Worm (Caenorhabditis elegans) whole organism, L4 larva: ENCODE data around the gene cyn-16.

Experiments used
- D1046.2 ChIP-seq: fragments of 200-800 bp; sonication (Bioruptor generic); IDR thresholded peaks from 2 replicates; pipeline ENCODE4 v1.3.6; 2022; ENCODE audit warnings: missing genetic modification characterization, missing compliant biosample characterization
- F49E8.2 ChIP-seq: sonication (generic microtip); optimal IDR thresholded peaks from 2 replicates; lab custom pipeline; 2016; ENCODE audit warnings: missing compliant biosample characterization, mild to moderate bottlenecking, missing genetic modification characterization, borderline replicate concordance
- R02D3.7 ChIP-seq: fragments of 150-350 bp; sonication (generic microtip); optimal IDR thresholded peaks from 3 replicates; lab custom pipeline; 2014; ENCODE audit warnings: missing biosample characterization, missing genetic modification characterization
- T20F7.1 ChIP-seq: fragments of 200-800 bp; sonication (Bioruptor generic); optimal IDR thresholded peaks from 2 replicates; lab custom pipeline; 2018; ENCODE audit warnings: mild to moderate bottlenecking, missing genetic modification characterization, missing compliant biosample characterization
- ZK546.5 ChIP-seq, 2 experiments: sonication (generic microtip); optimal IDR thresholded peaks; 2 replicates each; lab custom pipeline; 2017; ENCODE audit warnings: missing biosample characterization in 2 of 2, missing genetic modification characterization in 2 of 2
- aha-1 ChIP-seq: fragments of 150-350 bp; peaks from one replicate; lab custom pipeline; 2014; ENCODE audit warnings: missing biosample characterization, missing genetic modification characterization
- ama-1 ChIP-seq: fragments of 150-350 bp; optimal IDR thresholded peaks from 2 replicates; lab custom pipeline; 2014; ENCODE audit warnings: inconsistent platforms, mixed read lengths
- arid-1 ChIP-seq: fragments of 200-800 bp; sonication (Bioruptor generic); conservative IDR thresholded peaks from 2 replicates; pipeline ENCODE4 v1.3.6; 2022; ENCODE audit warnings: missing genetic modification reagents, missing genetic modification characterization, missing compliant biosample characterization
- attf-4 ChIP-seq: sonication (generic microtip); optimal IDR thresholded peaks from 3 replicates; lab custom pipeline; 2017; ENCODE audit warnings: missing biosample characterization, missing genetic modification characterization
- ceh-62 ChIP-seq: sonication (generic microtip); optimal IDR thresholded peaks from 2 replicates; lab custom pipeline; 2017; ENCODE audit warnings: missing biosample characterization, missing genetic modification characterization
- ces-1 ChIP-seq: fragments of 150-350 bp; sonication (generic microtip); optimal IDR thresholded peaks from 4 replicates; lab custom pipeline; 2014; ENCODE audit warnings: missing biosample characterization, missing genetic modification reagents, missing genetic modification characterization
- cey-2 ChIP-seq: sonication (generic microtip); optimal IDR thresholded peaks from 3 replicates; lab custom pipeline; 2017; ENCODE audit warnings: missing genetic modification characterization, mild to moderate bottlenecking, missing compliant biosample characterization, antibody characterized with exemption, borderline replicate concordance; ENCODE audit not compliant: insufficient read depth
- daf-19 ChIP-seq: fragments of 200-800 bp; sonication (Bioruptor generic); conservative IDR thresholded peaks from 2 replicates; pipeline ENCODE4 v1.3.6; 2022; ENCODE audit warnings: missing genetic modification characterization, missing compliant biosample characterization
- daf-8 ChIP-seq: fragments of 200-800 bp; sonication (Bioruptor generic); IDR thresholded peaks from 2 replicates; pipeline ENCODE4 v1.3.6; 2022; ENCODE audit warnings: missing genetic modification characterization, missing compliant biosample characterization
- dmd-8 ChIP-seq: fragments of 200-800 bp; sonication (Bioruptor generic); IDR thresholded peaks from 2 replicates; pipeline ENCODE4 v1.3.6; 2022; ENCODE audit warnings: missing genetic modification characterization, missing compliant biosample characterization
- dmd-9 ChIP-seq: fragments of 200-800 bp; sonication (Bioruptor generic); IDR thresholded peaks from 2 replicates; pipeline ENCODE4 v1.3.6; 2022; ENCODE audit warnings: missing genetic modification reagents, missing genetic modification characterization, missing compliant biosample characterization
- egl-27 ChIP-seq: sonication (generic microtip); optimal IDR thresholded peaks from 3 replicates; lab custom pipeline; 2017; ENCODE audit warnings: missing biosample characterization, missing genetic modification reagents, missing genetic modification characterization
- egl-43 ChIP-seq: fragments of 200-800 bp; sonication (Bioruptor generic); IDR thresholded peaks from 2 replicates; pipeline ENCODE4 v1.3.6; 2022; ENCODE audit warnings: missing genetic modification reagents, missing genetic modification characterization, missing compliant biosample characterization
- fkh-10 ChIP-seq: fragments of 150-350 bp; optimal IDR thresholded peaks from 2 replicates; lab custom pipeline; 2014; ENCODE audit warnings: missing biosample characterization, missing genetic modification reagents, missing genetic modification characterization
- fos-1 ChIP-seq: fragments of 150-350 bp; optimal IDR thresholded peaks from 2 replicates; lab custom pipeline; 2014; ENCODE audit warnings: missing biosample characterization, missing genetic modification characterization
- hlh-30 ChIP-seq: sonication (generic microtip); optimal IDR thresholded peaks from 2 replicates; lab custom pipeline; 2017; ENCODE audit warnings: antibody characterized with exemption, mild to moderate bottlenecking, missing genetic modification characterization, missing compliant biosample characterization; ENCODE audit not compliant: insufficient read depth
- hmg-1.1 ChIP-seq: fragments of 200-800 bp; sonication (Bioruptor generic); IDR thresholded peaks from 2 replicates; pipeline ENCODE4 v1.3.6; 2022; ENCODE audit warnings: missing genetic modification reagents, missing genetic modification characterization, missing compliant biosample characterization
- lin-29 ChIP-seq: fragments of 200-800 bp; sonication (Bioruptor generic); IDR thresholded peaks from 2 replicates; pipeline ENCODE4 v1.3.6; 2022; ENCODE audit warnings: missing genetic modification reagents, missing genetic modification characterization, missing compliant biosample characterization
- lir-3 ChIP-seq: sonication (generic microtip); optimal IDR thresholded peaks from 2 replicates; lab custom pipeline; 2016; ENCODE audit warnings: mild to moderate bottlenecking, missing genetic modification characterization, missing compliant biosample characterization
- lsy-2 ChIP-seq, 2 experiments: fragments of 150-350 bp in 1 of 2; sonication (generic microtip) in 1 of 2; optimal IDR thresholded peaks; 2 replicates each; lab custom pipeline; 2014 to 2017; ENCODE audit warnings: missing biosample characterization in 2 of 2, missing genetic modification characterization in 2 of 2
- madf-5 ChIP-seq, 2 experiments: fragments of 200-800 bp; sonication (Bioruptor generic); IDR thresholded peaks; 2 replicates each; pipeline ENCODE4 v1.3.6; 2022; ENCODE audit warnings: missing compliant biosample characterization in 2 of 2, missing genetic modification characterization in 2 of 2
- mep-1 ChIP-seq: fragments of 150-350 bp; sonication (generic microtip); optimal IDR thresholded peaks from 3 replicates; lab custom pipeline; 2014; ENCODE audit warnings: missing biosample characterization, missing genetic modification characterization
- mes-2 ChIP-seq: sonication (generic microtip); optimal IDR thresholded peaks from 2 replicates; lab custom pipeline; 2016; ENCODE audit warnings: missing genotype, mild to moderate bottlenecking, missing genetic modification characterization, missing compliant biosample characterization; ENCODE audit not compliant: poor library complexity, severe bottlenecking
- nhr-102 ChIP-seq: sonication (generic microtip); optimal IDR thresholded peaks from 2 replicates; lab custom pipeline; 2016; ENCODE audit warnings: mild to moderate bottlenecking, missing genetic modification characterization, moderate library complexity, missing compliant biosample characterization
- nhr-111 ChIP-seq: fragments of 200-800 bp; sonication (Bioruptor generic); optimal IDR thresholded peaks from 2 replicates; lab custom pipeline; 2018; ENCODE audit warnings: mild to moderate bottlenecking, missing genetic modification characterization, missing compliant biosample characterization
- nhr-28 ChIP-seq: fragments of 150-350 bp; optimal IDR thresholded peaks from 2 replicates; lab custom pipeline; 2014; ENCODE audit warnings: missing biosample characterization, missing genetic modification characterization
- nhr-41 ChIP-seq: fragments of 200-800 bp; sonication (Bioruptor generic); IDR thresholded peaks from 2 replicates; pipeline ENCODE4 v1.3.6; 2022; ENCODE audit warnings: missing genetic modification reagents, missing genetic modification characterization, missing compliant biosample characterization
- nhr-48 ChIP-seq: sonication (generic microtip); optimal IDR thresholded peaks from 2 replicates; lab custom pipeline; 2016; ENCODE audit warnings: mild to moderate bottlenecking, missing genetic modification characterization, missing compliant biosample characterization
- nhr-76 ChIP-seq: fragments of 150-350 bp; optimal IDR thresholded peaks from 2 replicates; lab custom pipeline; 2014; ENCODE audit warnings: missing biosample characterization, missing genetic modification characterization
- pha-4 ChIP-seq, 2 experiments: fragments of 150-350 bp in 1 of 2; fragments of 200-800 bp in 1 of 2; sonication (Bioruptor generic) in 1 of 2; IDR thresholded peaks in 1 of 2; optimal IDR thresholded peaks in 1 of 2; 2 replicates each; pipeline versions ENCODE4 v1.3.6 to Lab custom; 2014 to 2022; ENCODE audit warnings: missing genetic modification characterization in 2 of 2, missing genetic modification reagents in 2 of 2, missing biosample characterization in 1 of 2, missing compliant biosample characterization in 1 of 2
- saeg-2 ChIP-seq: fragments of 200-800 bp; sonication (Bioruptor generic); IDR thresholded peaks from 2 replicates; pipeline ENCODE4 v1.3.6; 2022; ENCODE audit warnings: missing genetic modification reagents, missing genetic modification characterization, missing compliant biosample characterization
- sdz-12 ChIP-seq: fragments of 200-800 bp; sonication (Bioruptor generic); optimal IDR thresholded peaks from 2 replicates; lab custom pipeline; 2018; ENCODE audit warnings: mild to moderate bottlenecking, missing genetic modification characterization, missing compliant biosample characterization
- set-16 ChIP-seq: fragments of 200-800 bp; sonication (Bioruptor generic); IDR thresholded peaks from 2 replicates; pipeline ENCODE4 v1.3.6; 2022; ENCODE audit warnings: missing genetic modification reagents, missing genetic modification characterization, missing compliant biosample characterization
- skn-1 ChIP-seq: fragments of 150-350 bp; optimal IDR thresholded peaks from 2 replicates; lab custom pipeline; 2014; ENCODE audit warnings: missing biosample characterization, missing genetic modification characterization
- tag-97 ChIP-seq: fragments of 200-800 bp; sonication (Bioruptor generic); IDR thresholded peaks from 2 replicates; pipeline ENCODE4 v1.3.6; 2022; ENCODE audit warnings: missing genetic modification characterization, missing compliant biosample characterization
- tra-1 ChIP-seq: fragments of 200-800 bp; sonication (Bioruptor generic); IDR thresholded peaks from 2 replicates; pipeline ENCODE4 v1.3.6; 2022; ENCODE audit warnings: missing genetic modification reagents, missing genetic modification characterization, missing compliant biosample characterization
- unc-130 ChIP-seq: sonication (generic microtip); optimal IDR thresholded peaks from 2 replicates; lab custom pipeline; 2016; ENCODE audit warnings: missing genetic modification reagents, missing genetic modification characterization, missing compliant biosample characterization
- unc-39 ChIP-seq: sonication (generic microtip); optimal IDR thresholded peaks from 2 replicates; lab custom pipeline; 2017; ENCODE audit warnings: missing biosample characterization, missing genetic modification characterization
- unc-62 ChIP-seq, 3 experiments: fragments of 150-350 bp in 1 of 3; sonication (generic microtip); optimal IDR thresholded peaks in 2 of 3; peaks in 1 of 3; 1 replicate in 1 of 3; 2 replicates in 2 of 3; lab custom pipeline; 2014 to 2017; ENCODE audit warnings: missing biosample characterization in 3 of 3, missing genetic modification characterization in 3 of 3, missing genetic modification reagents in 3 of 3, missing genotype in 1 of 3
- zag-1 ChIP-seq: fragments of 150-350 bp; optimal IDR thresholded peaks from 2 replicates; lab custom pipeline; 2014; ENCODE audit warnings: missing biosample characterization, missing genetic modification characterization
- zfp-2 ChIP-seq: sonication (generic microtip); optimal IDR thresholded peaks from 2 replicates; lab custom pipeline; 2016; ENCODE audit warnings: mild to moderate bottlenecking, missing genetic modification characterization, missing compliant biosample characterization
- zfp-3 ChIP-seq: fragments of 200-800 bp; sonication (Bioruptor generic); conservative IDR thresholded peaks from 2 replicates; pipeline ENCODE4 v1.3.6; 2022; ENCODE audit warnings: missing genetic modification reagents, missing genetic modification characterization, missing compliant biosample characterization
- zip-11 ChIP-seq: fragments of 200-800 bp; sonication (Bioruptor generic); IDR thresholded peaks from 2 replicates; pipeline ENCODE4 v1.3.6; 2022; ENCODE audit warnings: missing genetic modification characterization, missing compliant biosample characterization
- zip-2 ChIP-seq: fragments of 150-350 bp; optimal IDR thresholded peaks from 2 replicates; lab custom pipeline; 2014; ENCODE audit warnings: missing biosample characterization, missing genetic modification characterization

Gene cyn-16

DNA sequence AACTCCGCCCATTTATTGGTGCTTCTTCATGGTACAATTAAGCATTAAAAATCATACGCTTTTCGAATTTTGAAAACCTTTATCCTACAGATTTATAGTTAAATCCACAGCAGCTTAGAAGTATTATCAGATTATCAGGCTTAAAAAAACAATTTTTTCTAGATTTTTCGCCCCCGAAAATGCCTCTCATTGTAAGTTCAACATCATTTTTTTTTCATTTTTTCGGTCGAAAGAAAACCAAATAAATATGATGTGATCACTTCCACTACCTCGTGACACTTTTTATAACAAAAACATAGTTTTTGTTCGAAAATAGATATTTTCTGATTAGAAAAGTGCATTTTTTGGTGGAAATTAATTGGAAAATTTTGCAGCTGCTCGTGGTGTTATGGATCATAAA lies 4.6 kb upstream of the cyn-16 start:
- TF ChIP-seq aha-1, result peak; percentile 95
- TF ChIP-seq egl-43 (GFP tag; lab: Robert Waterston, UW), result no peak
- TF ChIP-seq hlh-30 (tag; lab: Kevin White, UChicago), result peak; percentile 55

DNA sequence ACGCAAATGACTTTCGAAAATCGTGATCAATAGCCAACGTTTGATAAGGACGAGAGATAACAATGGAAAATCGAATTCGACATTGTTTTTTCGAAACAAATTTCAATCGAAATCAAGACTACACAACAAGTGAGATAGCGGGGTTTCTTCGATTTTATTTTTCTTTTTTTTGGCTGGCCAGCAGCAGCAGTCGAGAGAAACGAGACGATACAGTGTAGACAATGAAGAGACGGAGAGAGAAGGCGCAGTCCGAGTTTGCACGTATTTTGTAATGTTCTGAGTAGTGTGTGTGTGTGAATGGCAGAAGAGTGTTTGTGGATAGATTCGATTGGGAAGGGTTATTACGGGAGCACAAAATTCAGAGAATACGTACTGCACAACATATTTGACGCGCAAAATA lies 3.6 kb upstream of the cyn-16 start:
- TF ChIP-seq R02D3.7 (tag; lab: Kevin White, UChicago) (no peak), nhr-28 (peak; percentile 97), unc-39 (no peak), hmg-1.1 (GFP tag; lab: Robert Waterston, UW) (peak; percentile 77), mes-2 (tag; lab: Kevin White, UChicago) (peak; percentile 9), skn-1 (tag; lab: Kevin White, UChicago) (no peak), ceh-62 (tag; lab: Kevin White, UChicago) (no peak), ZK546.5 (tag; optimal IDR thresholded peaks at IDR 0.05; lab: Kevin White, UChicago) (no peak), lir-3 (tag; lab: Kevin White, UChicago) (no peak), ama-1 (lab: Kevin White, UChicago) (no peak), egl-27 (tag; lab: Kevin White, UChicago) (no peak), D1046.2 (GFP tag; lab: Robert Waterston, UW) (no peak), T20F7.1 (GFP tag; lab: Kevin White, UChicago) (no peak), mep-1 (tag; lab: Kevin White, UChicago) (peak; percentile 58), pha-4 (GFP tag; IDR thresholded peaks at IDR 0.05; lab: Robert Waterston, UW) (no peak), pha-4 (tag; optimal IDR thresholded peaks at IDR 0.05; lab: Kevin White, UChicago) (no peak), cey-2 (no peak), zip-2 (no peak), zip-11 (GFP tag; lab: Robert Waterston, UW) (no peak), daf-19 (GFP tag; lab: Robert Waterston, UW) (no peak), attf-4 (tag; lab: Kevin White, UChicago) (no peak), unc-130 (GFP tag; lab: Kevin White, UChicago) (no peak), arid-1 (peak; percentile 44; the same call in 1 of the 2 replicates), saeg-2 (GFP tag; lab: Robert Waterston, UW) (no peak), unc-62 (GFP tag; optimal IDR thresholded peaks at IDR 0.05 in 1 of 2; lab: Kevin White, UChicago) (peak in 1 of 2 experiments; percentile 63), unc-62 (tag; optimal IDR thresholded peaks at IDR 0.05; lab: Kevin White, UChicago) (no peak), nhr-111 (GFP tag; lab: Kevin White, UChicago) (no peak), tag-97 (GFP tag; lab: Robert Waterston, UW) (no peak), sdz-12 (no peak), set-16 (GFP tag; lab: Robert Waterston, UW) (no peak), zag-1 (tag; lab: Kevin White, UChicago) (no peak), fos-1 (tag; lab: Kevin White, UChicago) (no peak), nhr-76 (no peak), dmd-9 (GFP tag; lab: Robert Waterston, UW) (no peak), ces-1 (GFP tag; lab: Kevin White, UChicago) (no peak), aha-1 (peak; percentile 100), tra-1 (GFP tag; lab: Robert Waterston, UW) (no peak), madf-5 (GFP tag; IDR thresholded peaks at IDR 0.05; lab: Robert Waterston, UW) (no peak), nhr-41 (GFP tag; lab: Robert Waterston, UW) (no peak), fkh-10 (GFP tag; lab: Kevin White, UChicago) (no peak), F49E8.2 (tag; lab: Kevin White, UChicago) (no peak), zfp-2 (tag; lab: Kevin White, UChicago) (no peak), zfp-3 (GFP tag; lab: Robert Waterston, UW) (no peak), nhr-102 (peak; percentile 1), nhr-48 (tag; lab: Kevin White, UChicago) (peak; percentile 54), daf-8 (GFP tag; lab: Robert Waterston, UW) (no peak), dmd-8 (GFP tag; lab: Robert Waterston, UW) (no peak), lsy-2 (tag; optimal IDR thresholded peaks at IDR 0.05; lab: Kevin White, UChicago) (peak in 1 of 2 experiments; percentile 77), lin-29 (GFP tag; lab: Robert Waterston, UW) (no peak)
